Fruit fly (Drosophila melanogaster): Measurements from ENCODE around the gene Wdr37.

Gene Wdr37

dm6 chr3R:18449188-18449587, 46.7 kb upstream of the Wdr37 start (continued):
- TF ChIP-seq CG5245 (GFP tag; optimal IDR thresholded peaks at IDR 0.05) (no peak), Lim3 (GFP tag; IDR thresholded peaks at IDR 0.05) (no peak), Sox100B (GFP tag; optimal IDR thresholded peaks at IDR 0.05) (no peak), CG13894 (tag; optimal IDR thresholded peaks at IDR 0.05) (no peak), CG4282 (GFP tag; optimal IDR thresholded peaks at IDR 0.05) (no peak), CG3163 (GFP tag; optimal IDR thresholded peaks at IDR 0.05) (no peak), CG8388 (GFP tag; optimal IDR thresholded peaks at IDR 0.05) (no peak), CG7357 (GFP tag; IDR thresholded peaks at IDR 0.05) (no peak), fru (optimal IDR thresholded peaks at IDR 0.05) (no peak), slbo (GFP tag; IDR thresholded peaks at IDR 0.05) (no peak), yki (optimal IDR thresholded peaks at IDR 0.05) (no peak), bsh (GFP tag; optimal IDR thresholded peaks at IDR 0.05) (no peak), sd (tag; optimal IDR thresholded peaks at IDR 0.05) (peak; percentile 8), NC2α (GFP tag; optimal IDR thresholded peaks at IDR 0.05) (no peak), Pdp1 (GFP tag; optimal IDR thresholded peaks at IDR 0.05) (no peak), CG3838 (GFP tag; optimal IDR thresholded peaks at IDR 0.05) (no peak), CG12155 (GFP tag; optimal IDR thresholded peaks at IDR 0.05) (no peak), CrebB (tag; optimal IDR thresholded peaks at IDR 0.05) (no peak), gem (tag; optimal IDR thresholded peaks at IDR 0.05) (no peak), Lpt (GFP tag; optimal IDR thresholded peaks at IDR 0.05) (no peak), CG8089 (GFP tag; optimal IDR thresholded peaks at IDR 0.05) (no peak), Awh (GFP tag; IDR thresholded peaks at IDR 0.05) (no peak), psq (GFP tag; optimal IDR thresholded peaks at IDR 0.05) (no peak), CG34224 (GFP tag; IDR thresholded peaks at IDR 0.05; ENCODE audit: partially characterized antibody) (no peak), CG4328 (GFP tag; optimal IDR thresholded peaks at IDR 0.05) (no peak), gcm (GFP tag; optimal IDR thresholded peaks at IDR 0.05) (no peak), CG2116 (GFP tag; optimal IDR thresholded peaks at IDR 0.05) (no peak), dmrt11E (tag; optimal IDR thresholded peaks at IDR 0.05) (no peak), CkIIα-i1 (GFP tag; IDR thresholded peaks at IDR 0.05) (no peak), schlank (tag; optimal IDR thresholded peaks at IDR 0.05) (no peak), Nf-YB (GFP tag; optimal IDR thresholded peaks at IDR 0.05) (no peak), CG2875 (GFP tag; optimal IDR thresholded peaks at IDR 0.05) (no peak), pros (GFP tag; optimal IDR thresholded peaks at IDR 0.05) (no peak), CG6175 (GFP tag; IDR thresholded peaks at IDR 0.05) (no peak), Nf-YC (tag; optimal IDR thresholded peaks at IDR 0.05) (no peak), bcd (GFP tag; optimal IDR thresholded peaks at IDR 0.05) (no peak), dysf (GFP tag; IDR thresholded peaks at IDR 0.05) (no peak)

- no peak for TF ChIP-seq insv (GFP tag; optimal IDR thresholded peaks at IDR 0.05)
- no peak for TF ChIP-seq CG43689 (GFP tag; IDR thresholded peaks at IDR 0.05)
- TF ChIP-seq br (optimal IDR thresholded peaks at IDR 0.05): no peak
- TF ChIP-seq gce (GFP tag; IDR thresholded peaks at IDR 0.05): no peak
- TF ChIP-seq MBD-R2 (GFP tag; IDR thresholded peaks at IDR 0.05): no peak
- no peak for TF ChIP-seq Tbp (GFP tag; optimal IDR thresholded peaks at IDR 0.05)
- peak; percentile 65 for TF ChIP-seq CG3281 (GFP tag; optimal IDR thresholded peaks at IDR 0.05)
- TF ChIP-seq CG17612 (GFP tag; IDR thresholded peaks at IDR 0.05): no peak
- TF ChIP-seq CG31441 (GFP tag; IDR thresholded peaks at IDR 0.05): no peak
- no peak for TF ChIP-seq CG12769 (tag; optimal IDR thresholded peaks at IDR 0.05)
- no peak for TF ChIP-seq Max (GFP tag; optimal IDR thresholded peaks at IDR 0.05)
- no peak for TF ChIP-seq sd (tag; optimal IDR thresholded peaks at IDR 0.05)
- no peak; the same call in 1 of the 2 replicates for TF ChIP-seq CG6272 (GFP tag; IDR thresholded peaks at IDR 0.05)
- no peak for TF ChIP-seq ATbp (GFP tag; optimal IDR thresholded peaks at IDR 0.05)
- TF ChIP-seq Sry-β (GFP tag; optimal IDR thresholded peaks at IDR 0.05): no peak
- TF ChIP-seq ara (GFP tag; IDR thresholded peaks at IDR 0.05): no peak
- no peak for TF ChIP-seq ase (GFP tag; IDR thresholded peaks at IDR 0.05)
Observed at dm6 chr3R:18448059-18448979, 45.8 kb upstream of the Wdr37 start.
